Fruit fly (Drosophila melanogaster) Kc167 (cell line): ENCODE results near the gene Bcs1.

Experiments
- Sin3A ChIP-seq: fragments of >200 bp; optimal IDR thresholded peaks from 2 replicates; lab custom pipeline; 2018; ENCODE audit warnings: missing external identifiers
- h ChIP-seq: fragments of >200 bp; optimal IDR thresholded peaks from 3 replicates; lab custom pipeline; 2018; ENCODE audit warnings: missing external identifiers
- insv ChIP-seq: fragments of >200 bp; optimal IDR thresholded peaks from 3 replicates; lab custom pipeline; 2018; ENCODE audit warnings: missing external identifiers

DNA sequence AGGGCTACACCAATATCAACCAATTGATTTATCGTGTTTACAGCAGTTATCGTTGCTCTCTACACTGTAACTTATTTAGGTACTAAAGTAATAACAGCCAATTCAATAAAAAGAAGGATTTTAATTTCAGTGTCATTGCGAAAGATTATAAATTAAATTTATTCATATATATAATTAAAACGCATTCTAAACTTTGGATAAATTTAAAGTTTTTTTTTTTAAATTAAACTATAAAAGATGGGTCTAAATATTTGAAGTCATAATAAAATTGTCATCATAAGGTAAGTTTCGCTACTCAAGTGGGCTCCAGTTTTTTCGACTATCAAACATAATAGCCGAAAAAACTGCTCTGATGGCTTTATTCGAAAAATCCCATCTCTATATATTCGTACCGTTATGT lies 49.8 kb downstream of the Bcs1 start, which contains the start of gene trk:
- TF ChIP-seq Sin3A (lab: Kevin White, UChicago) (no peak), h (lab: Kevin White, UChicago) (no peak), insv (lab: Kevin White, UChicago) (no peak)
